Worm (Caenorhabditis elegans): ENCODE measurements around the gene C50B6.7.

C50B6.7 gene

DNA sequence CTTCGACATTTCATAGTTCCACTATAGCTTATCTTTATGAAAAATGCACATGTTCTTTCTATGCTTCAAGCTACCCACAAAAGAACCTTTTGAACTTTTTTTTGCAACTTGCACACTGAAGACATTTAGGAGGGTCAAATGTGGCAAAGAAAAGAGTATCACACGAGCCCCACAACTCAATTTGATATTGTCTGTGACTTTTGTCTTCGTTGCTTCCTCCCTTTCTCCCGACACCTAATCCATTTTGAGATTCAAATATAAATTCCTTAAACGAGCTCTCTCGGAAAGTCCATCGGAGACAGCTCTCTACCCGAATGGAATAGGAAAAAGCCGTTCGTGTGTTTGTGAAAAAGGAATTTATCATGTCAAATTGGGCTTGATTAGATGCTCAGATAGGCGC is 25.5 kb upstream of the C50B6.7 start:
- no peak for TF ChIP-seq Y67H2A.10 (GFP tag; conservative IDR thresholded peaks at IDR 0.05)
- TF ChIP-seq ZK185.1 (tag; optimal IDR thresholded peaks at IDR 0.05; ENCODE audit: poor library complexity, severe bottlenecking), result no peak
- no peak for TF ChIP-seq F23B12.7 (tag; optimal IDR thresholded peaks at IDR 0.05; ENCODE audit: insufficient read depth)
- TF ChIP-seq lin-54 (GFP tag; optimal IDR thresholded peaks at IDR 0.05), result no peak
- TF ChIP-seq snpc-4 (GFP tag; optimal IDR thresholded peaks at IDR 0.05), result no peak
- no peak for TF ChIP-seq snpc-4 (tag; optimal IDR thresholded peaks at IDR 0.05)
- no peak for TF ChIP-seq dpl-1 (GFP tag; optimal IDR thresholded peaks at IDR 0.05)
- TF ChIP-seq ets-4 (GFP tag; optimal IDR thresholded peaks at IDR 0.05), result no peak
- TF ChIP-seq athp-1 (tag; optimal IDR thresholded peaks at IDR 0.05), result no peak
- TF ChIP-seq attf-5 (GFP tag; optimal IDR thresholded peaks at IDR 0.05), result no peak
- no peak for TF ChIP-seq mcd-1 (GFP tag; IDR thresholded peaks at IDR 0.05)
- TF ChIP-seq tbx-9 (tag; optimal IDR thresholded peaks at IDR 0.05; ENCODE audit: borderline replicate concordance), result no peak
- no peak for TF ChIP-seq B0019.2 (GFP tag; conservative IDR thresholded peaks at IDR 0.05)
- no peak for TF ChIP-seq let-607 (tag; optimal IDR thresholded peaks at IDR 0.05)
- no peak for TF ChIP-seq ztf-18 (tag; optimal IDR thresholded peaks at IDR 0.05)
- no peak for TF ChIP-seq C17E4.6 (GFP tag; IDR thresholded peaks at IDR 0.05)

ce11 chrV:13345867-13346328 is 21.1 kb upstream of the C50B6.7 start, which contains the start of gene twk-43:
Gene twk-43 (plus strand): TSS chrV:13346278.
- TF ChIP-seq F55B11.4 (tag; optimal IDR thresholded peaks at IDR 0.05; ENCODE audit: borderline replicate concordance, insufficient read depth) (no peak), Y53F4B.3 (GFP tag; IDR thresholded peaks at IDR 0.05) (no peak), him-1 (tag; optimal IDR thresholded peaks at IDR 0.05) (no peak), athp-1 (tag; optimal IDR thresholded peaks at IDR 0.05) (no peak), snpc-1.3 (tag; optimal IDR thresholded peaks at IDR 0.05; ENCODE audit: insufficient read depth) (no peak), nhr-80 (tag; optimal IDR thresholded peaks at IDR 0.05) (no peak), attf-3 (GFP tag; conservative IDR thresholded peaks at IDR 0.05) (no peak), K11D2.4 (GFP tag; IDR thresholded peaks at IDR 0.05) (no peak), rec-8 (tag; optimal IDR thresholded peaks at IDR 0.05) (no peak), hmg-1.2 (GFP tag; IDR thresholded peaks at IDR 0.05) (no peak), F49E8.2 (tag; optimal IDR thresholded peaks at IDR 0.05; ENCODE audit: insufficient read depth) (no peak), nhr-179 (tag; optimal IDR thresholded peaks at IDR 0.05) (no peak), lag-1 (GFP tag; IDR thresholded peaks at IDR 0.05) (no peak)

ce11 chrV:13342235-13342634 is 17.5 kb upstream of the C50B6.7 start:
- no peak for TF ChIP-seq hmg-1.2 (GFP tag; IDR thresholded peaks at IDR 0.05)
- no peak for TF ChIP-seq dpl-1 (GFP tag; optimal IDR thresholded peaks at IDR 0.05)
- TF ChIP-seq Y67H2A.10 (GFP tag; conservative IDR thresholded peaks at IDR 0.05), result no peak
- TF ChIP-seq attf-5 (GFP tag; optimal IDR thresholded peaks at IDR 0.05), result no peak

DNA sequence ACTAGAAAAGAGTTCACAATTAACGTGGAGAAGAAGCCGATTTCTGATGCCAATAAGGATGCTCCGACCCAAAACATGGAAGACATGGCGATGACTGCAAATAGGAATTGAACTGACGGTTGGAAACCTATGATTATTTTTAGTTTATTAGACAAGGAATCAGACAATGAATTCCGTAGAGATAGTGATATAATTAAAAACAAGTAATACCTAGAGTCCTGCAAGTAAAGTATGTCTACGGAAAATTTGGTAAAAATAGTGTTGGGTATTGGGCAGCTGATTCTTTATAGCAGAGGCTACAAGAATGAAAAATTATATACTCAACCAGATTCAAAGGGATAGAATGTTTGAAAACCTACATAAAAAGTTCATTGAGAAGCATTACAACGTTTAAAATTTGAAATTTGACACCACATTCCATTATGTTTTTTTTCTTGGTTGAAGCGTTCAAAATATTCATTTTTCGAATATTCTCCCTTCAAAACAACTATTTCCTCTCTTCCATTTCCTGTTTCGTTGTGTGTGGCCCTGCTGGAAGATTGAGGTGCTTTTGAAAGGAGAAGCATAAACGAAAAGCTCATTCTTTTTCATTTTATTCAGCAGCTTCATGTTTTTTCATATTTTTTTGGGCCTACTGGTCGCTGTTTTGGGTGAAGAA is 15.0 kb upstream of the C50B6.7 start, which contains the start of the genes str-4 and lgc-48:
str-4 (minus strand) TSS at position 101 of the 658 bp plus-strand sequence.
lgc-48 (plus strand) TSS at position 608 of the 658 bp plus-strand sequence.
- TF ChIP-seq attf-5 (GFP tag; optimal IDR thresholded peaks at IDR 0.05), result no peak
- no peak for TF ChIP-seq madf-3 (GFP tag; IDR thresholded peaks at IDR 0.05)

- TF ChIP-seq F49E8.2 (tag; optimal IDR thresholded peaks at IDR 0.05; ENCODE audit: insufficient read depth) (no peak), dox-1 (GFP tag; IDR thresholded peaks at IDR 0.05) (no peak), hsf-1 (GFP tag; IDR thresholded peaks at IDR 0.05) (no peak), lsy-27 (tag; optimal IDR thresholded peaks at IDR 0.05; ENCODE audit: borderline replicate concordance, insufficient read depth) (no peak), lir-1 (GFP tag; conservative IDR thresholded peaks at IDR 0.05) (no peak), nhr-80 (tag; optimal IDR thresholded peaks at IDR 0.05) (no peak), athp-1 (tag; optimal IDR thresholded peaks at IDR 0.05) (no peak), ccch-3 (GFP tag; optimal IDR thresholded peaks at IDR 0.05) (no peak), lsl-1 (GFP tag; optimal IDR thresholded peaks at IDR 0.05) (no peak), B0261.1 (tag; optimal IDR thresholded peaks at IDR 0.05) (no peak), hmg-1.2 (GFP tag; IDR thresholded peaks at IDR 0.05) (no peak), D2030.7 (GFP tag; IDR thresholded peaks at IDR 0.05) (no peak), zim-3 (tag; optimal IDR thresholded peaks at IDR 0.05) (no peak), rec-8 (tag; optimal IDR thresholded peaks at IDR 0.05) (no peak), nhr-179 (tag; optimal IDR thresholded peaks at IDR 0.05) (no peak)
Observed at ce11 chrV:13338037-13338436, 13.3 kb upstream of the C50B6.7 start.

Measured in whole organism, young adult.